Fruit fly (Drosophila melanogaster) Kc167 (cell line): ENCODE measurements around the gene HIP.
"Not testable (repeated sequence)": the region's sequence is repeated elsewhere in the genome, so short reads cannot be mapped to it uniquely, and the experiment has no call there.

ENCODE experiments used
- Myc ChIP-seq: fragments of >200 bp; optimal IDR thresholded peaks from 2 replicates; lab custom pipeline; 2017; ENCODE audit warnings: missing external identifiers
- Sin3A ChIP-seq: fragments of >200 bp; optimal IDR thresholded peaks from 2 replicates; lab custom pipeline; 2018; ENCODE audit warnings: missing external identifiers
- h ChIP-seq: fragments of >200 bp; optimal IDR thresholded peaks from 3 replicates; lab custom pipeline; 2018; ENCODE audit warnings: missing external identifiers
- insv ChIP-seq: fragments of >200 bp; optimal IDR thresholded peaks from 3 replicates; lab custom pipeline; 2018; ENCODE audit warnings: missing external identifiers
- psq ChIP-seq: fragments of >200 bp; optimal IDR thresholded peaks from 2 replicates; lab custom pipeline; 2017; ENCODE audit warnings: missing external identifiers
- ttk ChIP-seq: sonication (Bioruptor generic); optimal IDR thresholded peaks from 2 replicates; lab custom pipeline; 2017; ENCODE audit warnings: missing external identifiers

The HIP gene

DNA sequence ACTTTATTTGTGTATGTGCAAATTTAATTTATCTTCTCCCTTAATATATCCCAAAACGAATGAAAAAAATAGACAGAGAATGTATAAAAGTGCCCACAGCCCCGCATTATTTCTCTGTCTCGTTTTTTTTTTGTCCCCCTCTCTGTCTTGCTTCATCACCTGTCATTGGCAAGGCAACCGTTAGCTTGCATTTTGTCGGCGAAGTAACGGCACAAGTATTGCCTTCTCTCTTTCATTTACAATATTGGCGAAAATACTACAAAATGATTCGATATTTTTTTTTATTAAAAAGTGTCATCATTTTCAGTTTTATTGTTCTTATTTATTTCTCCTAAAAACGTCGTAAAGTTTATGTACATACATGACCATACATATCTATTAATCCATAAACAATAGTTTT is 23.8 kb upstream of the HIP start:
- TF ChIP-seq Sin3A (lab: Kevin White, UChicago), result no peak
- no peak for TF ChIP-seq h (lab: Kevin White, UChicago)
- no peak for TF ChIP-seq Myc (lab: Kevin White, UChicago)

DNA sequence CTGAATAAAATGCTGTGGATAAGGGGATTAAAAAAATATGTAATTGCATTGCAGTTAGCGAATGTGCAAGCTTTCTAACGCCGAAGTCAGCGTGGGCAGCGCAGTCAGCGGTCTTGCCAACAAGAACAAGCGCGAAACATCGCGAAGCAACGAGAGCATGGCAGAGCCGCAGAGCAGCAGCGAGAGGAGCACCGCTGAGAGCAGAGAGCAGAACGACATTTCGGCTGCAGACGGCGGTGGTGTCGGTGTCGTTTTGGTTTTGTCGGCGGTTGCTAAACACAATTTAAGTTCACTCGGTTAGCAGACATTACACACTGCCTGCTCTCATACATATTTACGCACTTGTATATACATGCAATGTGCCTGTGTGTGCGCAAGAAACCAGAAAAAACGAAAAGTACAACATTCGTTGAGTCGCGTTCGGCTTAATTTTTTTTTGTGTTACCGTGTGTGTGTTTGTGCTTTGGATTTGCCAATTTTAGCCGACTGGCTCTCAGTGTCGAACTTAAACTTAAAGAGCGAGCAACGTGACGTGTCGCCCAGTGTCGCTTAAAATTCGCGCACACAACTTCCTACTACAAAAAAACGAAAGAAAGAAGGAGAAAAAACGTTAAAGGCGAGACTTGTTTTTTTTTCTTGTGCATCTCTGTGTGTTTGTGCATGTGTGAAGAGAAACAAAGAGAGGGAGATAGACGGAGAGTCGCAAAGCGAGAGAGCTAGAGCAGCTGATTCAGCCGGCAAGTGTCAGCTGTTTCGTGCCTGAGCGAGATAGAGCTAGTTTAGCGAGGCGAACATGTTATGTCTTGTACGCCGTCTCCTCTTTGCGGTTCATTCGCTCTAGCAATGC is 22.9 kb upstream of the HIP start:
- TF ChIP-seq Sin3A (lab: Kevin White, UChicago) (no peak), ttk (lab: Kevin White, UChicago) (no peak), insv (lab: Kevin White, UChicago) (no peak), Myc (lab: Kevin White, UChicago) (no peak), h (lab: Kevin White, UChicago) (no peak), psq (lab: Kevin White, UChicago) (no peak)

DNA sequence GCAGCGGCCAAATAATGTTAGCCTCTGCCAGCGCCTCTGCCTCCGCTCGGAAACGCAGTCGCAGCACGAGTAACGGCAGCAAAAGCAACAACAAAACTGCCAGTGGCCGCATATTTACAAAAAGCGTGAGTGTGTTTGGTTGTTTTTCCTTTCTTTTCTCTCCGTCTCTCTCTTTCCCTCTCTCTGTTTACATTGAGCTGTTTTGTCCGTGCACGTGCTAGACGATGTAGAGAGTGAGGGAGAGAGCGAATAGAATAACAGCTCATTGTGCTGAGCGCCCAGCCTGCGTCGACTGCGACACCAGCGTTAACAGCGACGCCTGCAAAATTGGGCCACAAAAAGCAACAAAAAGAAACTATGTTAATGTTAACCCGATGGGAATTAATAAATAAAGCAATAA is 21.7 kb upstream of the HIP start:
- no peak for TF ChIP-seq h (lab: Kevin White, UChicago)
- TF ChIP-seq ttk (lab: Kevin White, UChicago), result no peak
- TF ChIP-seq insv (lab: Kevin White, UChicago), result no peak
- no peak for TF ChIP-seq Sin3A (lab: Kevin White, UChicago)
- TF ChIP-seq Myc (lab: Kevin White, UChicago), result no peak
- no peak for TF ChIP-seq psq (lab: Kevin White, UChicago)

DNA sequence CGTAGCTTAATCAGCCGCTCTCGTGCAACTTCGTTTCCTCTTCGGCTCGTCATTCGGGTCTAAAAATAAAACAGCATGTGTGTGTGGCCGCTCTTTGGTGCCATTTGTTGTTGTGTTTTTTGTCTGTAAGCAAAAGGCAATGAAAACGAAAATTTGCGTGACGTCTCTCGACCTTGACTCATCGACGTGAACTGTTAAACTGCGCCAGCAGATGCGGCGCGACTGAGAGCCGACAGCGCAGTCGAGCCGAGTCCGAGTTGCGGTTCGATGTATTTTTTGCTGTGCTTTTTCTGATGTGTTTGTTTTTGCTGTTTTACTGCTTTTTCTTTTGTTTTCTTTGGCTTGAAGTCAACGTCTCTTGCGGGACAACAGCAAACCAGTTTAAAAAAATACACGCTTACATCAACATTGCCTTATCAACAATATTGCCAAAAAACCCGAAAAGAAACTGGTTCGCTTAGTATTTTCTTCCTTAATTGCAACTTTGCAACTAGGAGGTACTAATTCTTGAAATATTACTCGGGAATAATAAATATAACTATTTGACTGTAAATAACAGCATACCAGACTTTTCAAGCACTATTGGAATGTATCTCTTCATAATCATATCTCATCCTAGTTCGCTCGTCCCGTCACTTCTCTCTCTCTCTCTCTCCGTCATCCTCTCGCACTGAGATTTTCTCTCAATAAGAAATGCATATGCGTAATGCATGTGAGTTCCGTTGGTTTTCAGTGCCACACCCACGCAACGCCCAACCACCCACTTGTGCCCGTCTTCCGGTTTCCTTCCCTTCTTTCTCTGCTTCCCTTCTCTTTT is 20.6 kb upstream of the HIP start:
- TF ChIP-seq h (lab: Kevin White, UChicago) (no peak), Myc (lab: Kevin White, UChicago) (no peak), ttk (lab: Kevin White, UChicago) (no peak), Sin3A (lab: Kevin White, UChicago) (no peak), psq (lab: Kevin White, UChicago) (no peak), insv (lab: Kevin White, UChicago) (no peak)

DNA sequence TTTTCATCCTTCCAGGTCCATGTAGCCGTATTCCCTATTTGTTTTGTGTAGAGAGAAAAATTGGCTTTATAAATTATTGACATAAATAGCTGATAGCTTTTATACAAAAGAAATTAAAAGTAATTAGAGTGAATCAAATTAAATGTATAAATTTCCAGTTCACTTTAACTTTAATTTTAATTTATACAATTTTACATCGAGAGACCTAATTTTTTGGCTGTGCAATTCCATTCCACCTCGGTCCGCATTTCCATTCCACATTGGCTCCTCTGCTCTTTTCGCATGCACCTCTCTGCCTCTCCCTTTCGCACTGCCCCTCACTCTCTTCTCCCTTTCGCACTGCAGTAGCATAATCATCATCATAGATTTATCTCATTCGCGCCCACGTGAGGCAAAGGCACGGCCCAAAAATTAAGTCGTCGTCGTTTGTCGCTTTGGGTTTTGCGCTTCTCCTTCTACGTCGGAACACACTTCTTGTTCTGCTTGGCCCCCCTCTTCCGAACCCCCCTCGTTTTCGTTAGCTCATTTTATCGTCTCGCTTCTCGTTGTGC is 19.9 kb upstream of the HIP start:
- TF ChIP-seq Myc (lab: Kevin White, UChicago), result no peak
- no peak for TF ChIP-seq insv (lab: Kevin White, UChicago)
- no peak for TF ChIP-seq h (lab: Kevin White, UChicago)
- TF ChIP-seq ttk (lab: Kevin White, UChicago), result no peak
- no peak for TF ChIP-seq psq (lab: Kevin White, UChicago)
- no peak for TF ChIP-seq Sin3A (lab: Kevin White, UChicago)

DNA sequence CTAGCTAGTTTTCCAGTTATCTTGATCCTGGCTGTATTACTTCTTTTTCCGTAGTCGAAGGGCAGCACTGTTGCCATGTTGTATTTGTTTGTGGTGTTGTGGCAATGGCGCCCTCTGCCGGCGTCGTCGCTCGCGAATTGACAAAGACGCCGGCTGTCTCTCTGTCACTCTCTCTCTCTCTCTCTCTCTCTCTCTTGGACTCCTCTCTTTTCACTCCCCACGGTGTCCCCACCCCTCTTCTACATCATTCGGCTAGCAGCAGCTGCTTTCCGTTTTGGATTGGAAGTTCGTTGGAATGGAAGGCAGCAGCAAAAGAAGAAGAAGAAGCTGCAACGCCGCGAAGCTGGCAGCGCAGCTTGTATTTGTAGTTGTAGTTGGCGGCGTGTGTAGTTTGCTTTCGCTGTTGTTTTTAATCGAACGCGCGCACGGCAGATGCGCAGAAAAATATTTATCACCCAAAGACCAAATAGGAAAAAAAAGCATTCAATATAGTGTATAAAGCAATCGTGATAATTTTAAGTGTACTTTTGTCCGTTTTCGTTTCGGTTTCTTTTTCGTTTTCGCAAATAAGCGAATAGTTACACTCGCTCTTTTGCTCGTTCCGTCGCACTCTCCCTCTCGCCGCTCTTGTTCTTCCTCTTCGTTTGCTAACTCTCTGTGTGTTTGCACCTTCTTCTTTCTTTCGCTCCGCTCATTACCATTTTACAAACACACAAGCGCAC is 19.1 kb upstream of the HIP start:
- no peak for TF ChIP-seq ttk (lab: Kevin White, UChicago)

DNA sequence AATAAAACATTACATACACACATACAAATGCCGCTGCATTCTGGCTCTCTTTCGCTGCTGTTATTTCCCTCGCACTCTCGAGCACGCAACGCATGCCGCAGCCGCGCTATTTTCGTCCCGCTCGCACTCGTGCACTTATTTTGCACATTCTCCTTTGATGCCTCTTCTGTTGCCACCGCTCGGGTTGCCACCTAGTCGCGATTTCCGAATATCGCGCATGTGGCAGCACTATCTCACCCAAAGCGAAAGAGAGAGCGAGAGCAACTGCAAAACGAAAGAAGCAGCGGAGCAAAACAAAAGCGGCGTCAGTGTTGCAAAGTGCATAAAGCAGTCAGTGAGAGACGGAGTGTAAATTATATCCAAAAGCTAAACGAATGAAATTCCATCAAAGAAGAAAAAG is 18.1 kb upstream of the HIP start:
- TF ChIP-seq Myc (lab: Kevin White, UChicago) (no peak), insv (lab: Kevin White, UChicago) (no peak), h (lab: Kevin White, UChicago) (no peak), ttk (lab: Kevin White, UChicago) (no peak), Sin3A (lab: Kevin White, UChicago) (no peak), psq (lab: Kevin White, UChicago) (peak; percentile 12)

DNA sequence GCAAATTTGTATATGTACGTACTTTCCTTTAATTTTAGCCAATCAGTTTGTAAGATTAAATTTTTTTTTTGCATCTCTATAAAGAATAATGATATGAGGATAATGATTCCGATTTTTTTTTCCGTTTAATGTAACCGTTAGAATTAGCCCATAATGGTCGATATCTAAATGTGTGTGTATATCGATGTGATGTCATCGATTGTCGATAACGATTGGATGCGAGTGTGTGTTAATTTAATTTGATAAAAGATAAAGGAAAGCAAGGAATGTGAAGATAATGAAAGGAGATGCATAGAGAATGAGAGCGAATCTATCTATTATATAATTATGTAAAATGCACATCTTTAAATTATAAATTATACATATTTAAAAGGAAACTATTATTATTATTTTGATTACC is 10.5 kb upstream of the HIP start:
- TF ChIP-seq h (lab: Kevin White, UChicago) (no peak), psq (lab: Kevin White, UChicago) (no peak), Sin3A (lab: Kevin White, UChicago) (no peak)

DNA sequence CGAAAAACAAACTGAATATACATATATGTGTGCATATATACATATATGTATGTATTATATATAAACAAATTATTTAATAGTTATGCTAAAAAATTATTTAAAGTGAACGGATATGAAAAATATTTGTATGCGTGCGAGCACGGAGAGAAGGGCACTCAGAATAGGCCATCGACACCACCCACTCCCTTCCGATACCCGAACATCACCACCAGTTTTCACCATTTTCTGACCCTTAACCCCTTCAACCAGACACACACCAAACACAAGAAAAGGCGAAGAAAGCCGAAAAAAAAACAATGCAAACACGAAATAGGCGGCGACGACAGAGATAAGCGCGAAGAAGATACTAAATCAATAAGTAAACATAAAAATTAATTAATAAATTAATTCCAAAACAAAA is 9.7 kb upstream of the HIP start:
- TF ChIP-seq psq (lab: Kevin White, UChicago) (no peak), ttk (lab: Kevin White, UChicago) (no peak), insv (lab: Kevin White, UChicago) (no peak), Sin3A (lab: Kevin White, UChicago) (no peak), Myc (lab: Kevin White, UChicago) (no peak), h (lab: Kevin White, UChicago) (no peak)

DNA sequence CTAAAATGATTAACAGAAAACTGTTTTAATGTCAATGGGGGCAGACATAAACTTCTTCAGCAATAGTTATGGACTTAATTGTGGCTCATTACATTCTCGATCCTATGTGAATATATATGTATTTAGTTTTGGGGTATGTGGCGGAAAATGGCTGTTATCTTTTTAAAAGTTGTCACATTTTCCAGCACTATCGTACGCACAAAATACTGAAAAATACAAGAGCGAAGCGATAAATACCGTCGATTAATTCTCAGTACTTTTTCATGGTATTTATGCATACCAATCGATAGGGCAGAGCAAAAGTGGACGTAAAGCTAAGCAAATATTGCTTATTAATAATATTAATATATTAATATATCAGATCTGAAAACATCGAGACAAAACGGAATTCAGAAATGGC is 9.2 kb upstream of the HIP start, which contains the start of gene HIP-R:
Gene HIP-R (plus strand): TSS at position 201 of the 400 bp plus-strand sequence.
- not testable (repeated sequence) for TF ChIP-seq ttk, insv, psq (lab: Kevin White, UChicago)

DNA sequence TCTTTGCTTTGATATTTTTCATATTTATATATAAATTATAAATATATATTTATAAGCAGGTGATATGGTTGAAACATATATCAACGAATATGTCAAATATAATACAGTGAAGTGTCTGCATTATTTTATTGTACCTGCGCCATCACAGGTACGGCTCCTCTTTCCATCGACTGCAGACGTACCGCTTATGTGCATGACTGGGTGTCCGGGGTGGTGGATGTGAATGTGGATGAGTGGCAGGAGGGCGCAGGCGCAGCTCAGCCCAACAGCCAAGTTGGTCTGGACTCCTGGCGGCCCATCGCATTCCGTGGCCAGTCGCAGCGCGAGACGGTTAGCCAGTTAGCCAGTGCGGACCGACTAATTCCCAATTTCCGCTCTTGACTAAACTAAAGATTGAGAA is 6.0 kb upstream of the HIP start, which contains the start of gene Crg-1:
Gene Crg-1 (plus strand): TSS at position 301 of the 400 bp plus-strand sequence.
- not testable (repeated sequence) for TF ChIP-seq Myc, insv, psq (lab: Kevin White, UChicago)
